Worm (Caenorhabditis elegans) whole organism, mixed stage, embryonic: ENCODE measurements around the gene F44F4.10.

Experiments used
- M03D4.4 ChIP-seq: sonication (generic microtip); optimal IDR thresholded peaks from 2 replicates; lab custom pipeline; 2017; ENCODE audit warnings: mild to moderate bottlenecking, missing genetic modification characterization, missing compliant biosample characterization
- blmp-1 ChIP-seq: fragments of 150-350 bp; optimal IDR thresholded peaks from 2 replicates; lab custom pipeline; 2014; ENCODE audit warnings: missing biosample characterization, missing genetic modification characterization
- cnd-1 ChIP-seq: fragments of 200-800 bp; sonication (Bioruptor generic); optimal IDR thresholded peaks from 2 replicates; lab custom pipeline; 2018; ENCODE audit warnings: mild to moderate bottlenecking, missing genetic modification characterization, missing compliant biosample characterization
- elt-3 ChIP-seq: fragments of 150-350 bp; optimal IDR thresholded peaks from 2 replicates; lab custom pipeline; 2014; ENCODE audit warnings: missing biosample characterization, missing genetic modification characterization
- lsy-2 ChIP-seq: fragments of 150-350 bp; optimal IDR thresholded peaks from 2 replicates; lab custom pipeline; 2014; ENCODE audit warnings: missing biosample characterization, missing genetic modification characterization
- nhr-237 ChIP-seq: fragments of 150-350 bp; optimal IDR thresholded peaks from 2 replicates; lab custom pipeline; 2014; ENCODE audit warnings: missing biosample characterization, missing genetic modification characterization
- nhr-28 ChIP-seq: fragments of 150-350 bp; optimal IDR thresholded peaks from 2 replicates; lab custom pipeline; 2014; ENCODE audit warnings: missing biosample characterization, missing genetic modification characterization
- pha-4 ChIP-seq: fragments of 150-350 bp; optimal IDR thresholded peaks from 2 replicates; lab custom pipeline; 2018; ENCODE audit warnings: missing biosample characterization, missing genetic modification reagents, missing genetic modification characterization
- snpc-4 ChIP-seq: fragments of 150-350 bp; optimal IDR thresholded peaks from 2 replicates; lab custom pipeline; 2014; ENCODE audit warnings: missing biosample characterization, missing genetic modification characterization
- unc-39 ChIP-seq: fragments of 150-350 bp; optimal IDR thresholded peaks from 2 replicates; lab custom pipeline; 2014; ENCODE audit warnings: missing biosample characterization, missing genetic modification characterization

- TF ChIP-seq lsy-2 (tag; lab: Kevin White, UChicago), result no peak
- no peak for TF ChIP-seq snpc-4 (tag; lab: Kevin White, UChicago)
- no peak for TF ChIP-seq elt-3
- TF ChIP-seq blmp-1 (tag; lab: Kevin White, UChicago), result no peak
- no peak for TF ChIP-seq unc-39 (tag; lab: Kevin White, UChicago)
- no peak for TF ChIP-seq nhr-28 (tag; lab: Kevin White, UChicago)
- TF ChIP-seq nhr-237 (tag; lab: Kevin White, UChicago), result no peak
- no peak for TF ChIP-seq pha-4 (tag; lab: Kevin White, UChicago)
- TF ChIP-seq M03D4.4 (tag; lab: Kevin White, UChicago), result no peak
- no peak for TF ChIP-seq cnd-1 (tag; lab: Kevin White, UChicago)
Observed at ce11 chrII:10873631-10874030, 43.4 kb downstream of the F44F4.10 start, which contains the start of gene orc-2.
